Worm (Caenorhabditis elegans): Measurements from ENCODE around the gene clic-1.

DNA sequence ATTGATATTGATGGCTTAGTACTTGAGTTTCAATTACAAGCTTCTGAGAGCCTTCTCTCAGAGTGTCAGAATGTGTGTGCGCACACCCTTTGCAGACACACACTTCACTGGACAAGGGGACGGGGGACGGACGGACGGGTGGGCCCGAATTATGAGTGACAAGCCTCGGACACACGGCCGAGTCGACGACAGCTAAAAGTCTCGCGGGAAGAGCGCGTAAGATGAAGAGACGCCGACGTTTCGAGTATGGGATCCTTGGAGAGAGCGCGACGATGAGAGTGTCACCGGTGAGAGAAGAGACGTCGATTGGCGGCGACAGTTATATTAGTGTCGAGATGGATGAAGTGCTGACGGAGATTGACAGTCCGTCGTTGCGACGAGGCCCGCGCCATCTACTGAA is 11.2 kb upstream of the clic-1 start:
- TF ChIP-seq ahr-1 (tag; optimal IDR thresholded peaks at IDR 0.05) (no peak), nhr-11 (tag; optimal IDR thresholded peaks at IDR 0.05) (no peak), ceh-19 (GFP tag; optimal IDR thresholded peaks at IDR 0.05) (no peak), sdc-2 (tag; optimal IDR thresholded peaks at IDR 0.05) (no peak), pag-3 (tag; optimal IDR thresholded peaks at IDR 0.05; ENCODE audit: borderline replicate concordance) (no peak), dmd-4 (tag; optimal IDR thresholded peaks at IDR 0.05; ENCODE audit: borderline replicate concordance) (peak; percentile 30), syd-9 (tag; optimal IDR thresholded peaks at IDR 0.05) (no peak), fkh-10 (GFP tag; optimal IDR thresholded peaks at IDR 0.05) (no peak), pha-2 (tag; optimal IDR thresholded peaks at IDR 0.05) (peak; percentile 29), lin-11 (tag; optimal IDR thresholded peaks at IDR 0.05) (no peak), unc-3 (GFP tag; conservative IDR thresholded peaks at IDR 0.05) (no peak), unc-3 (tag; optimal IDR thresholded peaks at IDR 0.05) (no peak), unc-55 (GFP tag; optimal IDR thresholded peaks at IDR 0.05) (peak; percentile 99), zip-5 (tag; optimal IDR thresholded peaks at IDR 0.05) (no peak), ama-1 (optimal IDR thresholded peaks at IDR 0.05) (no peak)

All from whole organism, late embryonic.